Worm (Caenorhabditis elegans): Measurements from ENCODE around the gene nhr-15.

- TF ChIP-seq repo-1 (tag; optimal IDR thresholded peaks at IDR 0.05) (no peak), aptf-3 (GFP tag; IDR thresholded peaks at IDR 0.05) (no peak), Y79H2A.3 (GFP tag; conservative IDR thresholded peaks at IDR 0.05) (no peak), attf-5 (GFP tag; optimal IDR thresholded peaks at IDR 0.05) (no peak), unc-62 (GFP tag; optimal IDR thresholded peaks at IDR 0.05) (no peak), lin-26 (GFP tag; IDR thresholded peaks at IDR 0.05) (no peak), chd-7 (tag; optimal IDR thresholded peaks at IDR 0.05) (no peak)
Observed at ce11 chrV:358473-358872, 46.0 kb downstream of the nhr-15 start.
